Fruit fly (Drosophila melanogaster) whole organism, wandering third instar larva: Measurements from ENCODE around the gene eIF4B.

Source experiments
- CrebA ChIP-seq: fragments of 200-800 bp; sonication (Bioruptor generic); optimal IDR thresholded peaks from 2 replicates; lab custom pipeline; 2016; ENCODE audit warnings: missing biosample characterization, mild to moderate bottlenecking, missing genetic modification characterization, borderline replicate concordance
- Dfd ChIP-seq: fragments of >200 bp; optimal IDR thresholded peaks from 2 replicates; lab custom pipeline; 2017; ENCODE audit warnings: missing biosample characterization, missing genetic modification characterization
- Hr78 ChIP-seq: fragments of >200 bp; optimal IDR thresholded peaks from 2 replicates; lab custom pipeline; 2017; ENCODE audit warnings: missing biosample characterization, missing genetic modification characterization
- Hr83 ChIP-seq: fragments of 200-300 bp; sonication (Bioruptor generic); optimal IDR thresholded peaks from 2 replicates; lab custom pipeline; 2016; ENCODE audit warnings: missing biosample characterization, mild to moderate bottlenecking, missing genetic modification characterization, moderate library complexity; ENCODE audit not compliant: poor library complexity, severe bottlenecking
- N ChIP-seq: fragments of >200 bp; optimal IDR thresholded peaks from 2 replicates; lab custom pipeline; 2018; ENCODE audit warnings: missing biosample characterization, missing external identifiers, missing genetic modification characterization
- OdsH ChIP-seq: fragments of 200-800 bp; sonication (Bioruptor generic); optimal IDR thresholded peaks from 2 replicates; lab custom pipeline; 2016; ENCODE audit warnings: missing biosample characterization, mild to moderate bottlenecking, missing genetic modification characterization
- Rel ChIP-seq, 2 experiments: fragments of 200-800 bp; sonication (Bioruptor generic) in 1 of 2; optimal IDR thresholded peaks; 2 replicates in 1 of 2; 3 replicates in 1 of 2; lab custom pipeline; 2016 to 2019; ENCODE audit warnings: mild to moderate bottlenecking in 2 of 2, missing biosample characterization in 2 of 2, missing genetic modification characterization in 2 of 2, moderate library complexity in 1 of 2
- Vsx2 ChIP-seq: fragments of 200-300, 225-300 bp; sonication (Bioruptor generic); optimal IDR thresholded peaks from 2 replicates; lab custom pipeline; 2018; ENCODE audit warnings: missing biosample characterization, missing genetic modification characterization; ENCODE audit not compliant: partially characterized antibody
- br ChIP-seq: fragments of 200-800 bp; sonication (Bioruptor generic); optimal IDR thresholded peaks from 2 replicates; lab custom pipeline; 2016; ENCODE audit warnings: missing biosample characterization, missing genetic modification characterization
- dsf ChIP-seq: sonication (Bioruptor generic); optimal IDR thresholded peaks from 2 replicates; lab custom pipeline; 2016; ENCODE audit warnings: missing biosample characterization, missing genetic modification characterization, borderline replicate concordance
- lola ChIP-seq: fragments of >200 bp; optimal IDR thresholded peaks from 2 replicates; lab custom pipeline; 2017; ENCODE audit warnings: missing biosample characterization, missing genetic modification characterization
- psq ChIP-seq: fragments of 200-800 bp; sonication (Bioruptor generic); optimal IDR thresholded peaks from 3 replicates; lab custom pipeline; 2017; ENCODE audit warnings: missing biosample characterization, mild to moderate bottlenecking, missing genetic modification characterization, moderate library complexity
- sv ChIP-seq: fragments of 200-800 bp; sonication (Bioruptor generic); optimal IDR thresholded peaks from 3 replicates; lab custom pipeline; 2016; ENCODE audit warnings: missing biosample characterization, missing genetic modification characterization
- usp ChIP-seq: fragments of >200 bp; optimal IDR thresholded peaks from 2 replicates; lab custom pipeline; 2017; ENCODE audit warnings: missing biosample characterization, missing genetic modification characterization

- TF ChIP-seq Dfd (no peak), usp (GFP tag; lab: Kevin White, UChicago) (no peak), CrebA (GFP tag; lab: Kevin White, UChicago) (no peak), Hr83 (no peak), psq (GFP tag; lab: Kevin White, UChicago) (no peak), OdsH (GFP tag; lab: Kevin White, UChicago) (no peak), N (no peak), Vsx2 (GFP tag; lab: Kevin White, UChicago) (no peak), Rel (GFP tag; optimal IDR thresholded peaks at IDR 0.05; lab: Kevin White, UChicago) (no peak), Rel (tag; optimal IDR thresholded peaks at IDR 0.05; lab: Kevin White, UChicago) (no peak), lola (GFP tag; lab: Kevin White, UChicago) (no peak), sv (no peak), dsf (GFP tag; lab: Kevin White, UChicago) (no peak), br (GFP tag; lab: Kevin White, UChicago) (no peak), Hr78 (GFP tag; lab: Kevin White, UChicago) (no peak)
Measured at dm6 chr3L:27860422-27860821, 2.4 kb upstream of the eIF4B start.
